Worm (Caenorhabditis elegans) whole organism, late embryonic: ENCODE measurements around the gene tmem-218.

Experiments used
- ama-1 ChIP-seq: fragments of 150-350 bp; optimal IDR thresholded peaks from 2 replicates; lab custom pipeline; 2014
- ceh-19 ChIP-seq: fragments of 200-800 bp; sonication (Bioruptor generic); optimal IDR thresholded peaks from 2 replicates; lab custom pipeline; 2018; ENCODE audit warnings: mild to moderate bottlenecking, missing genetic modification characterization, missing compliant biosample characterization
- ceh-2 ChIP-seq: sonication (generic microtip); optimal IDR thresholded peaks from 2 replicates; lab custom pipeline; 2016; ENCODE audit warnings: missing genotype, missing genetic modification characterization, missing compliant biosample characterization
- elt-4 ChIP-seq: sonication (generic microtip); optimal IDR thresholded peaks from 2 replicates; lab custom pipeline; 2016; ENCODE audit warnings: missing genetic modification characterization, missing compliant biosample characterization
- nhr-11 ChIP-seq: fragments of 150-350 bp; optimal IDR thresholded peaks from 2 replicates; lab custom pipeline; 2014; ENCODE audit warnings: missing biosample characterization, missing genetic modification characterization
- nhr-232 ChIP-seq: sonication (generic microtip); optimal IDR thresholded peaks from 2 replicates; lab custom pipeline; 2016; ENCODE audit warnings: missing genetic modification characterization, missing compliant biosample characterization
- pqm-1 ChIP-seq: sonication (generic microtip); optimal IDR thresholded peaks from 2 replicates; lab custom pipeline; 2016; ENCODE audit warnings: missing genetic modification characterization, missing compliant biosample characterization
- rnt-1 ChIP-seq: sonication (generic microtip); optimal IDR thresholded peaks from 2 replicates; lab custom pipeline; 2016; ENCODE audit warnings: missing genetic modification characterization, missing compliant biosample characterization
- tbx-2 ChIP-seq: sonication (generic microtip); optimal IDR thresholded peaks from 2 replicates; lab custom pipeline; 2016; ENCODE audit warnings: missing genetic modification characterization, missing compliant biosample characterization
- ttx-3 ChIP-seq: sonication (generic microtip); optimal IDR thresholded peaks from 2 replicates; lab custom pipeline; 2016; ENCODE audit warnings: missing genetic modification reagents, missing genetic modification characterization, missing compliant biosample characterization
- unc-42 ChIP-seq: sonication (generic microtip); optimal IDR thresholded peaks from 2 replicates; lab custom pipeline; 2016; ENCODE audit warnings: missing genotype, missing genetic modification characterization, missing compliant biosample characterization
- unc-55 ChIP-seq: sonication (generic microtip); optimal IDR thresholded peaks from 2 replicates; lab custom pipeline; 2017; ENCODE audit warnings: missing biosample characterization, missing genetic modification reagents, missing genetic modification characterization

DNA sequence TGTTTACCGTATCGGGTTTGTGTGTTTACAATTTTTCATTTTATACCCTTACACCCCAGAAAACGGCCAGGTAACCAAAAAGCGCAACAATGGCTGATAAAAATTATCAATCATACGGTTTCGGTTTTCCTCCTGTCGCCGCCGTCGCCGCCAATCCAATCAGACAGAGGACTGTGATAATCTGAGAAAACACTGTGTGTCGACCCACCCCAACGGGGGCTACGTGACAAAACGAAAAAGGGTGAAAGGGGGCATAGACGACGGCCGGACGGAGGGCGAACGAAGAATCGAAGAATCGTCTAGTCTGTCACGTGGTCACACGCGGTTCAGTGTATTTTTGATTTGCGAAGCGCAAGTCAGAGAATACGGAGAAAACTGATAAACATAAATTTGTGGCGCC lies 18.6 kb upstream of the tmem-218 start:
- TF ChIP-seq pqm-1 (tag; lab: Kevin White, UChicago) = peak; percentile 35
- TF ChIP-seq tbx-2 (tag; lab: Kevin White, UChicago) = peak; percentile 26
- no peak for TF ChIP-seq rnt-1 (tag; lab: Kevin White, UChicago)
- TF ChIP-seq ama-1 (lab: Kevin White, UChicago) = no peak
- no peak for TF ChIP-seq unc-42 (tag; lab: Kevin White, UChicago)
- no peak for TF ChIP-seq nhr-232 (tag; lab: Kevin White, UChicago)
- TF ChIP-seq unc-55 (GFP tag; lab: Kevin White, UChicago) = no peak
- TF ChIP-seq ceh-2 (tag; lab: Kevin White, UChicago) = no peak
- TF ChIP-seq elt-4 (tag; lab: Kevin White, UChicago) = no peak
- no peak for TF ChIP-seq ceh-19
- TF ChIP-seq nhr-11 (tag; lab: Kevin White, UChicago) = no peak
- no peak for TF ChIP-seq ttx-3
